Fruit fly (Drosophila melanogaster) whole organism, embryonic: ENCODE data around the gene Pcmt.

Experiments used
- B-H2 ChIP-seq: fragments of 200-800 bp; sonication (Bioruptor generic); optimal IDR thresholded peaks from 2 replicates; lab custom pipeline; 2018; ENCODE audit warnings: missing biosample characterization, mild to moderate bottlenecking, missing genetic modification characterization
- CG11456 ChIP-seq: fragments of 200-800 bp; sonication (Bioruptor generic); IDR thresholded peaks from 3 replicates; pipeline ENCODE4 v1.3.6; 2022; ENCODE audit warnings: missing biosample characterization, missing genetic modification characterization
- CG12104 ChIP-seq: fragments of 200-800 bp; sonication (Bioruptor generic); optimal IDR thresholded peaks from 3 replicates; lab custom pipeline; 2016; ENCODE audit warnings: missing biosample characterization, missing genetic modification characterization
- CG12391 ChIP-seq: fragments of 200-800 bp; sonication (Bioruptor generic); optimal IDR thresholded peaks from 3 replicates; lab custom pipeline; 2018; ENCODE audit warnings: missing biosample characterization, mild to moderate bottlenecking, missing genetic modification characterization, moderate library complexity
- CG12659 ChIP-seq: fragments of 200-800 bp; sonication (Bioruptor generic); optimal IDR thresholded peaks from 3 replicates; lab custom pipeline; 2017; ENCODE audit warnings: mild to moderate bottlenecking, missing biosample characterization, missing genetic modification reagents, missing genetic modification characterization
- CG13894 ChIP-seq: fragments of 200-800 bp; sonication (Bioruptor generic); optimal IDR thresholded peaks from 3 replicates; lab custom pipeline; 2018; ENCODE audit warnings: missing biosample characterization, mild to moderate bottlenecking, missing genetic modification characterization, moderate library complexity
- CG14441 ChIP-seq: fragments of 200-800 bp; sonication (Bioruptor generic); IDR thresholded peaks from 2 replicates; pipeline ENCODE4 v1.3.6; 2022; ENCODE audit warnings: missing biosample characterization, missing genetic modification characterization
- CG14860 ChIP-seq: fragments of 200-800 bp; sonication (Bioruptor generic); IDR thresholded peaks from 3 replicates; pipeline ENCODE4 v1.3.6; 2022; ENCODE audit warnings: missing biosample characterization, missing genetic modification characterization; ENCODE audit not compliant: partially characterized antibody
- CG15073 ChIP-seq: fragments of 200-800 bp; sonication (Bioruptor generic); optimal IDR thresholded peaks from 2 replicates; lab custom pipeline; 2016; ENCODE audit warnings: missing biosample characterization, missing genetic modification characterization
- CG1529 ChIP-seq: fragments of 200-800 bp; sonication (Bioruptor generic); optimal IDR thresholded peaks from 3 replicates; lab custom pipeline; 2018; ENCODE audit warnings: missing biosample characterization, missing genetic modification characterization
- CG2199 ChIP-seq: fragments of 200-800 bp; sonication (Bioruptor generic); IDR thresholded peaks from 3 replicates; pipeline ENCODE4 v1.3.6; 2022; ENCODE audit warnings: missing biosample characterization, missing genetic modification characterization
- CG33213 ChIP-seq: fragments of 200-800 bp; sonication (Bioruptor generic); optimal IDR thresholded peaks from 3 replicates; lab custom pipeline; 2016; ENCODE audit warnings: missing biosample characterization, missing genetic modification characterization
- CG4404 ChIP-seq: fragments of 200-800 bp; sonication (Bioruptor generic); IDR thresholded peaks from 2 replicates; pipeline ENCODE4 v1.3.6; 2022; ENCODE audit warnings: missing biosample characterization, missing genetic modification characterization
- CG4424 ChIP-seq: fragments of 200-800 bp; sonication (Bioruptor generic); optimal IDR thresholded peaks from 3 replicates; lab custom pipeline; 2016; ENCODE audit warnings: missing biosample characterization, missing genetic modification characterization
- CG6175 ChIP-seq: fragments of 200-800 bp; sonication (Bioruptor generic); IDR thresholded peaks from 3 replicates; pipeline ENCODE4 v1.3.6; 2022; ENCODE audit warnings: missing biosample characterization, missing genetic modification characterization
- CG6254 ChIP-seq: fragments of 200-800 bp; sonication (Bioruptor generic); optimal IDR thresholded peaks from 3 replicates; lab custom pipeline; 2017; ENCODE audit warnings: mild to moderate bottlenecking, missing biosample characterization, missing genetic modification reagents, missing genetic modification characterization
- CG6791 ChIP-seq: fragments of 200-800 bp; sonication (Bioruptor generic); IDR thresholded peaks from 3 replicates; pipeline ENCODE4 v1.3.6; 2022; ENCODE audit warnings: missing biosample characterization, missing genetic modification characterization; ENCODE audit not compliant: partially characterized antibody
- CG7357 ChIP-seq: fragments of 200-800 bp; sonication (Bioruptor generic); IDR thresholded peaks from 3 replicates; pipeline ENCODE4 v1.3.6; 2022; ENCODE audit warnings: missing biosample characterization, missing genetic modification characterization
- CG7372 ChIP-seq: fragments of 200-800 bp; sonication (Bioruptor generic); IDR thresholded peaks from 2 replicates; pipeline ENCODE4 v1.3.6; 2022; ENCODE audit warnings: missing biosample characterization, missing genetic modification characterization
- CG7745 ChIP-seq: fragments of 200-800 bp; sonication (Bioruptor generic); optimal IDR thresholded peaks from 2 replicates; lab custom pipeline; 2018; ENCODE audit warnings: missing biosample characterization, mild to moderate bottlenecking, missing genetic modification characterization, moderate library complexity
- CG8290 ChIP-seq, 3 experiments: fragments of 200-800 bp; sonication (Bioruptor generic); optimal IDR thresholded peaks; 2 replicates each; lab custom pipeline; 2016 to 2019; ENCODE audit warnings: missing biosample characterization in 3 of 3, missing genetic modification characterization in 3 of 3, mild to moderate bottlenecking in 2 of 3, moderate library complexity in 1 of 3
- CG8359 ChIP-seq: fragments of 200-800 bp; sonication (Bioruptor generic); optimal IDR thresholded peaks from 2 replicates; lab custom pipeline; 2017; ENCODE audit warnings: missing biosample characterization, mild to moderate bottlenecking, missing genetic modification characterization, borderline replicate concordance
- CG9817 ChIP-seq: fragments of 200-800 bp; sonication (Bioruptor generic); optimal IDR thresholded peaks from 2 replicates; lab custom pipeline; 2018; ENCODE audit warnings: missing biosample characterization, mild to moderate bottlenecking, missing genetic modification characterization, moderate library complexity
- Dad ChIP-seq: fragments of 200-800 bp; sonication (Bioruptor generic); optimal IDR thresholded peaks from 3 replicates; lab custom pipeline; 2016; ENCODE audit warnings: missing biosample characterization, missing genetic modification characterization
- Ets65A ChIP-seq: fragments of 200-800 bp; sonication (Bioruptor generic); peaks from one replicate; lab custom pipeline; 2016; ENCODE audit warnings: missing biosample characterization, missing genetic modification characterization
- Fer1 ChIP-seq: fragments of 200-800 bp; sonication (Bioruptor generic); optimal IDR thresholded peaks from 2 replicates; lab custom pipeline; 2017; ENCODE audit warnings: missing biosample characterization, mild to moderate bottlenecking, missing genetic modification characterization
- GATAe ChIP-seq: fragments of 200-800 bp; sonication (Bioruptor generic); conservative IDR thresholded peaks from 2 replicates; pipeline ENCODE4 v1.3.6; 2022; ENCODE audit warnings: missing biosample characterization, missing genetic modification characterization
- HLHmδ ChIP-seq: fragments of 200-800 bp; sonication (Bioruptor generic); optimal IDR thresholded peaks from 2 replicates; lab custom pipeline; 2018; ENCODE audit warnings: missing biosample characterization, mild to moderate bottlenecking, missing genetic modification characterization, moderate library complexity
- Hmr ChIP-seq: fragments of 200-800 bp; sonication (Bioruptor generic); optimal IDR thresholded peaks from 3 replicates; lab custom pipeline; 2017; ENCODE audit warnings: mild to moderate bottlenecking, missing biosample characterization, missing genetic modification reagents, missing genetic modification characterization
- MTF-1 ChIP-seq: fragments of 200-800 bp; sonication (Bioruptor generic); optimal IDR thresholded peaks from 2 replicates; lab custom pipeline; 2018; ENCODE audit warnings: missing biosample characterization, mild to moderate bottlenecking, missing genetic modification characterization, borderline replicate concordance
- Oaz ChIP-seq: fragments of 200-800 bp; sonication (Bioruptor generic); IDR thresholded peaks from 2 replicates; pipeline ENCODE4 v1.3.6; 2022; ENCODE audit warnings: missing biosample characterization, missing genetic modification characterization
- TFAM ChIP-seq: fragments of 200-800 bp; sonication (Bioruptor generic); optimal IDR thresholded peaks from 2 replicates; lab custom pipeline; 2017; ENCODE audit warnings: missing biosample characterization, missing genetic modification characterization, inconsistent platforms
- Vsx1 ChIP-seq: fragments of 200-800 bp; sonication (Bioruptor generic); optimal IDR thresholded peaks from 2 replicates; lab custom pipeline; 2017; ENCODE audit warnings: missing biosample characterization, mild to moderate bottlenecking, missing genetic modification characterization, missing genetic modification reagents
- Xbp1 ChIP-seq: fragments of 200-800 bp; sonication (Bioruptor generic); optimal IDR thresholded peaks from 3 replicates; lab custom pipeline; 2016; ENCODE audit warnings: missing biosample characterization, mild to moderate bottlenecking, missing genetic modification characterization
- Xrp1 ChIP-seq: fragments of 200-800 bp; sonication (Bioruptor generic); IDR thresholded peaks from 2 replicates; pipeline ENCODE4 v1.3.6; 2022; ENCODE audit warnings: missing biosample characterization, missing genetic modification characterization
- bowl ChIP-seq: fragments of 200-800 bp; sonication (Bioruptor generic); IDR thresholded peaks from 2 replicates; pipeline ENCODE4 v1.3.6; 2022; ENCODE audit warnings: missing biosample characterization, missing genetic modification characterization
- chinmo ChIP-seq: fragments of 200-800 bp; sonication (Bioruptor generic); IDR thresholded peaks from 4 replicates; pipeline ENCODE4 v1.3.6; 2022; ENCODE audit warnings: missing biosample characterization, missing genetic modification characterization; ENCODE audit not compliant: partially characterized antibody
- crol ChIP-seq: fragments of 200-800 bp; sonication (Bioruptor generic); IDR thresholded peaks from 2 replicates; pipeline ENCODE4 v1.3.6; 2022; ENCODE audit warnings: missing biosample characterization, missing genetic modification characterization
- eyg ChIP-seq: fragments of 200-800 bp; sonication (Bioruptor generic); optimal IDR thresholded peaks from 3 replicates; lab custom pipeline; 2016; ENCODE audit warnings: missing biosample characterization, missing genetic modification characterization
- fd102C ChIP-seq: fragments of 200-800 bp; sonication (Bioruptor generic); optimal IDR thresholded peaks from 2 replicates; lab custom pipeline; 2018; ENCODE audit warnings: missing biosample characterization, mild to moderate bottlenecking, missing genetic modification characterization, moderate library complexity
- grau ChIP-seq: fragments of 200-800 bp; optimal IDR thresholded peaks from 3 replicates; lab custom pipeline; 2019; ENCODE audit warnings: missing biosample characterization, mild to moderate bottlenecking, missing genetic modification characterization, moderate library complexity
- grn ChIP-seq: fragments of 200-800 bp; sonication (Bioruptor generic); optimal IDR thresholded peaks from 3 replicates; lab custom pipeline; 2017; ENCODE audit warnings: missing biosample characterization, missing genetic modification characterization
- gt ChIP-seq: fragments of 200-800 bp; sonication (Bioruptor generic); IDR thresholded peaks from 2 replicates; pipeline ENCODE4 v1.3.6; 2022; ENCODE audit warnings: missing biosample characterization, missing genetic modification characterization
- hb ChIP-seq: fragments of 200-800 bp; sonication (Bioruptor generic); IDR thresholded peaks from 3 replicates; pipeline ENCODE4 v1.3.6; 2022; ENCODE audit warnings: missing biosample characterization, missing genetic modification characterization; ENCODE audit not compliant: partially characterized antibody
- kah ChIP-seq: fragments of 200-800 bp; sonication (Bioruptor generic); optimal IDR thresholded peaks from 2 replicates; lab custom pipeline; 2018; ENCODE audit warnings: missing biosample characterization, mild to moderate bottlenecking, missing genetic modification characterization
- lmd ChIP-seq: fragments of 200-800 bp; sonication (Bioruptor generic); IDR thresholded peaks from 2 replicates; pipeline ENCODE4 v1.3.6; 2022; ENCODE audit warnings: missing biosample characterization, missing genetic modification characterization
- scrt ChIP-seq: fragments of 200-800 bp; sonication (Bioruptor generic); optimal IDR thresholded peaks from 2 replicates; lab custom pipeline; 2018; ENCODE audit warnings: missing biosample characterization, mild to moderate bottlenecking, missing genetic modification characterization, moderate library complexity
- shn ChIP-seq: fragments of 200-800 bp; sonication (Bioruptor generic); optimal IDR thresholded peaks from 3 replicates; lab custom pipeline; 2016; ENCODE audit warnings: missing biosample characterization, missing genetic modification characterization
- tgo ChIP-seq: fragments of 200-800 bp; sonication (Bioruptor generic); IDR thresholded peaks from 3 replicates; pipeline ENCODE4 v1.3.6; 2022; ENCODE audit warnings: missing biosample characterization, missing genetic modification characterization

Gene Pcmt

DNA sequence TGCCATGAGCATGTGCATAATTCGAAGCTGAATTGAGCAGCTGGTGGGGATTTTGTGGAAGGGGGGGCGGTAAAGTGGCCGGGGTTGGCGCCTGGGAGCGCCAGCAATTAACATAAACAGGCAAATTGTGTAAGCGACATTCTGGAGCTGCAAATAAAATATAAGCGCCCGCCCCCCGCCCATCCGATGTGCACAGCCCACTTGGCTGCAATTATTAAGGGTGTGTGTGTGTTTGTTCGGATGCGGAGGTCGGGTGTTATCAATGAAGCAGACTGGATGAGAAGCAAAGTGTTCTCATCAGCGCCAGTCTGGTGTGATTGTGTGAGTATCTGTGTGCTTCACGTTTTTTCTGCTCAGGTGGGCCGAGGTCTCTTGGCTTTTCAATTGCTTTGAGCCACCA is 34.3 kb downstream of the Pcmt start:
- TF ChIP-seq gt, result 0 out of 2 replicates have a peak, but pooled peaks have one; percentile 7
- TF ChIP-seq CG6254 (GFP tag; lab: Kevin White, UChicago), result no peak
- TF ChIP-seq CG7372 (GFP tag; lab: Robert Waterston, UW), result 0 out of 2 replicates have a peak, but pooled peaks have one; percentile 12
- TF ChIP-seq crol (GFP tag; lab: Robert Waterston, UW), result peak; percentile 21; the same call in 1 of the 2 replicates
- no peak for TF ChIP-seq Xrp1
- peak; percentile 27 for TF ChIP-seq Ets65A (GFP tag; lab: Kevin White, UChicago)
- TF ChIP-seq hb, result 0 out of 3 replicates have a peak, but pooled peaks have one; percentile 16
- no peak for TF ChIP-seq lmd
- TF ChIP-seq chinmo (GFP tag; lab: Robert Waterston, UW), result 0 out of 4 replicates have a peak, but pooled peaks have one; percentile 58
- no peak for TF ChIP-seq CG8290 (GFP tag; optimal IDR thresholded peaks at IDR 0.05; lab: Kevin White, UChicago)
- TF ChIP-seq CG8290 (tag; optimal IDR thresholded peaks at IDR 0.05; lab: Kevin White, UChicago), result no peak

DNA sequence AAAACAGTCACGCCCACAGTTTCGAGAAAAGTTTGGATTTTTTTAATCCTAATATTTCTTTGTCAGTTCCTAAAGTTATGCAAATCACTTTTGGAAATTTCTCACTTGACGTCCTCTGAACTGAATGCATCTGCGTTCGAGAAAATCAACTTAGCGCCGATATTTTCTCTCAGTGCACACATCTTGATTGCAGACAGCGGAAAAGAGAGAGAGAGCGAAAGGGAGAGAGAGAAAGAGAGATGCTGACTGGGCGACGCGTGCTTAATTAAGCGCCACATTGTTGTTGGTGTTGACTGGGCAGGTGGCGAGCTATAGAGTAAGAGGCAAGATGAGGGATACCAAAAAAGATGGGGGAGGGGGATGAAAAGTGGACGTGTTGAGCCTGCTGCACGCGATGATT is 35.5 kb downstream of the Pcmt start:
- no peak for TF ChIP-seq fd102C (GFP tag; lab: Kevin White, UChicago)
- TF ChIP-seq CG7745 (tag; lab: Kevin White, UChicago), result peak; percentile 85
- peak; percentile 54 for TF ChIP-seq grn (GFP tag; lab: Kevin White, UChicago)
- TF ChIP-seq Xbp1 (GFP tag; lab: Kevin White, UChicago), result peak; percentile 61
- TF ChIP-seq CG14860 (GFP tag; lab: Robert Waterston, UW), result no peak
- TF ChIP-seq CG6175 (GFP tag; lab: Robert Waterston, UW), result 0 out of 3 replicates have a peak, but pooled peaks have one; percentile 19
- TF ChIP-seq CG12104 (GFP tag; lab: Kevin White, UChicago), result peak; percentile 0
- TF ChIP-seq CG7357 (GFP tag; lab: Robert Waterston, UW), result 0 out of 3 replicates have a peak, but pooled peaks have one; percentile 28
- TF ChIP-seq CG9817 (tag; lab: Kevin White, UChicago), result no peak
- TF ChIP-seq scrt (GFP tag; lab: Kevin White, UChicago), result no peak
- no peak for TF ChIP-seq CG2199 (GFP tag; lab: Robert Waterston, UW)
- no peak for TF ChIP-seq B-H2
- TF ChIP-seq CG12391 (tag; lab: Kevin White, UChicago), result peak; percentile 57
- peak; percentile 43 for TF ChIP-seq HLHmδ (GFP tag; lab: Kevin White, UChicago)
- peak; percentile 68; the same call in 1 of the 3 replicates for TF ChIP-seq CG11456 (GFP tag; lab: Robert Waterston, UW)
- TF ChIP-seq CG14441, result no peak
- TF ChIP-seq Dad (GFP tag; lab: Kevin White, UChicago), result peak; percentile 49
- peak; percentile 21 for TF ChIP-seq kah (GFP tag; lab: Kevin White, UChicago)
- TF ChIP-seq GATAe (GFP tag; lab: Robert Waterston, UW), result no peak
- TF ChIP-seq CG8359 (GFP tag; lab: Kevin White, UChicago), result peak; percentile 15
- peak; percentile 27 for TF ChIP-seq CG1529 (GFP tag; lab: Kevin White, UChicago)
- TF ChIP-seq CG13894 (tag; lab: Kevin White, UChicago), result no peak
- peak; percentile 35 for TF ChIP-seq MTF-1 (GFP tag; lab: Kevin White, UChicago)
- peak; percentile 42 for TF ChIP-seq CG12659 (GFP tag; lab: Kevin White, UChicago)
- TF ChIP-seq eyg (GFP tag; lab: Kevin White, UChicago), result no peak
- TF ChIP-seq Hmr (GFP tag; lab: Kevin White, UChicago), result peak; percentile 2
- TF ChIP-seq CG33213 (GFP tag; lab: Kevin White, UChicago), result no peak
- no peak for TF ChIP-seq Oaz
- TF ChIP-seq Vsx1, result no peak
- no peak for TF ChIP-seq CG6791
- no peak for TF ChIP-seq TFAM (GFP tag; lab: Kevin White, UChicago)
- TF ChIP-seq bowl (GFP tag; lab: Robert Waterston, UW), result no peak
- TF ChIP-seq grau (tag; lab: Kevin White, UChicago), result peak; percentile 43
- no peak for TF ChIP-seq Fer1 (GFP tag; lab: Kevin White, UChicago)
- TF ChIP-seq tgo (GFP tag; lab: Robert Waterston, UW), result peak; percentile 36; the same call in 1 of the 3 replicates
- no peak for TF ChIP-seq CG4404 (GFP tag; lab: Robert Waterston, UW)
- peak; percentile 51 for TF ChIP-seq shn (GFP tag; lab: Kevin White, UChicago)
- no peak for TF ChIP-seq CG15073 (GFP tag; lab: Kevin White, UChicago)
- TF ChIP-seq CG4424, result peak; percentile 61
